Comparison of ENCODE assay signal across 1 worm cellular context in the genomic region with DNA sequence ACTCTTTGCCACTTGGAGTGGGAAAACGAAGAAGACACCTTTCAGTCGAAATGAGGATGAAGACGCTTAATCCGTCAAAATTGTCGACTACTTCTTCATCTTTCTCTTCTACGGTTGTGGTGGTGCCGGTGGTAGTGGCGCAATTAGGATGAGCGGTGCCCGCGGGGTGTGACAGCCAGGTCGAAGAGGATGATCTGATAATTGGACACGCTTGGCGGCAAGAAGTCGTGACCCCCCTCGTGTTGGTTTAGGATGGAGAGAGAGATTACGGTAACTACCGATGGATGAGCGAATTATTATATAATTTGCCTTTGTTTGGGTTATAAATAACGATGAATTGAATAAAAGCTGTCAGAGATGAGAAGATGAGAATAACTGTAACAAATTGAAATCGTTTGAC.
TF ChIP-seq lines count a peak whose summit lies in the region.

No protein-coding gene starts in this region.

TF ChIP-seq in whole organism, L1 larva, 84 proteins besides CTCF, POLR2A, EP300 and RAD21 (continued from another document):
- TF ChIP-seq efl-1 (optimal IDR thresholded peaks at IDR 0.05; lab: Kevin White, UChicago) = no peak
- TF ChIP-seq efl-1 (GFP tag; optimal IDR thresholded peaks at IDR 0.05 in 1 of 2; lab: Kevin White, UChicago) = no peak
